Worm (Caenorhabditis elegans): ENCODE data around the gene nlp-25.

ce11 chrV:19605415-19605814 is 565 bp upstream of the nlp-25 start:
- no peak for TF ChIP-seq nhr-77 (tag; optimal IDR thresholded peaks at IDR 0.05)
- TF ChIP-seq ceh-82 (tag; optimal IDR thresholded peaks at IDR 0.05) = no peak

All from whole organism, L2 larva.